Worm (Caenorhabditis elegans): ENCODE results near the gene clec-182.
A peak's percentile ranks its signal among the peaks of the same experiment; 100 is the strongest.

The clec-182 gene

DNA sequence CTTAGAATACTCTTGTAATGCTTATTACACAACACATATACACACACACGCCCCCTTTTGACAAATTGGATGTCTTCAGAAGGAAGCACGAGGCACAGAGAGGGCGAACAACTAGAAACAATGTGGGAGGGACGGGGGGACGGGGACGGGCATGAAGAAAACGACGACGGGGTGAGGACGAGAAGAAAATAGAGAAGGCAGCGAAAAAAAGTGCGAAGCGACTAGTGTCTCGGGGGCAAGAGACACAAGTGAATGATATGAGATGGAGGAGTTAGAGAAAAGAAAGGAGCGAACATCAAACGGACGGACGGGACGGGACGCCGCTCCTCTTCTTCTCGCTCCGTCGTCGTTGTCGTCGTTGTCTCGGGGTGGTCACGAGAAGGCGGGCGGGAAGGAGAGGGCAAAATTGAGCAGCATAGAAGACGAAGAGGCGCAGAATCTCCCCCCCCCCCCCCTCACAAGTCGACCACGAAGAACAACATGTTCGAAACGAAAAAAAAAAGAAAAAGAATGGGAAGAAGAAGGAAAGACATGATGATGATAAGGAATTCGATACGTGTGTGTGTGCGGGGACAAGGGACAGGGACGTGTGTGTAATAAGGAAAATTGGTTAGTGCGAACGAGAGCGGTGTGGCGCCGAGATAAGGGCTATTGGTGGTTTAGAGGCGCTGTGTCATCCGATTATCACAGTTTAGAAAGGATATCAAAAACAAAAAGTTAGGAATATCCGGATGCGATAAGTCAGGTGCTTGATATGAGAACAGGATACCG, 3.1 kb downstream of the clec-182 start (continued):
- TF ChIP-seq attf-4 (tag; optimal IDR thresholded peaks at IDR 0.05) (no peak), unc-130 (GFP tag; optimal IDR thresholded peaks at IDR 0.05) (no peak), ceh-62 (tag; optimal IDR thresholded peaks at IDR 0.05) (no peak), egl-43 (GFP tag; IDR thresholded peaks at IDR 0.05) (peak; percentile 82), zfp-3 (GFP tag; conservative IDR thresholded peaks at IDR 0.05) (no peak), aha-1 (tag) (peak; percentile 99), T20F7.1 (GFP tag; optimal IDR thresholded peaks at IDR 0.05) (peak; percentile 86), hlh-11 (tag; optimal IDR thresholded peaks at IDR 0.05) (peak; percentile 99), pha-4 (GFP tag; IDR thresholded peaks at IDR 0.05) (peak; percentile 79; the same call in 1 of the 2 replicates), pha-4 (tag; optimal IDR thresholded peaks at IDR 0.05) (no peak), madf-5 (GFP tag; IDR thresholded peaks at IDR 0.05) (no peak), ceh-28 (tag; optimal IDR thresholded peaks at IDR 0.05) (peak; percentile 30), mdl-1 (tag; optimal IDR thresholded peaks at IDR 0.05) (peak; percentile 73 to 97), ceh-44 (GFP tag; IDR thresholded peaks at IDR 0.05) (0 out of 2 replicates have a peak, but pooled peaks have one; percentile 31), nhr-111 (GFP tag; optimal IDR thresholded peaks at IDR 0.05) (no peak), cey-2 (tag; optimal IDR thresholded peaks at IDR 0.05; ENCODE audit: borderline replicate concordance, insufficient read depth) (peak; percentile 93), snpc-1.2 (GFP tag; IDR thresholded peaks at IDR 0.05) (no peak), nhr-25 (tag; optimal IDR thresholded peaks at IDR 0.05; ENCODE audit: borderline replicate concordance, insufficient read depth) (peak; percentile 85), mes-2 (tag; optimal IDR thresholded peaks at IDR 0.05; ENCODE audit: poor library complexity, severe bottlenecking) (peak; percentile 57), hif-1 (tag; optimal IDR thresholded peaks at IDR 0.05) (peak; percentile 16 to 90), Y75B8A.6 (GFP tag; IDR thresholded peaks at IDR 0.05) (no peak), ama-1 (optimal IDR thresholded peaks at IDR 0.05) (peak; percentile 3), lin-13 (GFP tag; optimal IDR thresholded peaks at IDR 0.05) (peak; percentile 81), lin-39 (tag; optimal IDR thresholded peaks at IDR 0.05) (peak; percentile 52), nhr-41 (GFP tag; IDR thresholded peaks at IDR 0.05) (peak; percentile 86; the same call in 1 of the 2 replicates), nhr-102 (tag; optimal IDR thresholded peaks at IDR 0.05) (peak; percentile 66), nhr-42 (GFP tag; IDR thresholded peaks at IDR 0.05) (peak; percentile 35; the same call in 1 of the 2 replicates), unc-39 (tag; optimal IDR thresholded peaks at IDR 0.05) (no peak), unc-62 (GFP tag; optimal IDR thresholded peaks at IDR 0.05 in 1 of 2) (peak in 1 of 2 experiments; percentile 98), unc-62 (tag; optimal IDR thresholded peaks at IDR 0.05) (peak; percentile 95)

DNA sequence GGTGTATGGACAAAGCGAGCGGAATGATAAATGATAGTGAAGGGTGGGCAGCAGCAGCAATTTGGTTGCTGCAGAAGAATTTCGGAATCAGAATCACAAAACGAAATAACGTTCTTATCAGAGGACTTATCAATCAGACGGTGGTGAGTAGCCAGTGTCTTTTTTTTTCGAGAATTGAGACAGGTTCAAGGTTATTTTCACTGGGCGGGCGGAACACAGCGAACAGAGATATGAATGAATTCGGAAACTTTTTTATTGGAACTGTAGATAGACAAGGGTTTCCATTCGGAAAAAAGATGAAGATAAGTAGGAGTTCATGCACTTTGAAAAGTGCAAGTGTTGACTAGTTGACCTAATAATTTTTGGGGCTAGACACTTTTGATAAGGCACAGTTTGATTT, 4.9 kb downstream of the clec-182 start:
- no peak for TF ChIP-seq duxl-1 (tag; optimal IDR thresholded peaks at IDR 0.05; ENCODE audit: poor library complexity)
- TF ChIP-seq hlh-11 (tag; optimal IDR thresholded peaks at IDR 0.05), result peak; percentile 85
- peak; percentile 37 for TF ChIP-seq dve-1 (tag; optimal IDR thresholded peaks at IDR 0.05; ENCODE audit: insufficient read depth)
- no peak for TF ChIP-seq hmg-1.1 (GFP tag; IDR thresholded peaks at IDR 0.05)
- TF ChIP-seq sdz-12 (GFP tag; optimal IDR thresholded peaks at IDR 0.05), result no peak
- no peak for TF ChIP-seq ztf-7 (tag; optimal IDR thresholded peaks at IDR 0.05)
- no peak for TF ChIP-seq zfp-3 (GFP tag; conservative IDR thresholded peaks at IDR 0.05)
- no peak for TF ChIP-seq mep-1 (tag; optimal IDR thresholded peaks at IDR 0.05)
- TF ChIP-seq daf-16 (GFP tag; optimal IDR thresholded peaks at IDR 0.05), result no peak
- peak; percentile 26 for TF ChIP-seq daf-16 (tag; optimal IDR thresholded peaks at IDR 0.05)
- no peak for TF ChIP-seq fos-1 (tag; optimal IDR thresholded peaks at IDR 0.05)
- TF ChIP-seq daf-12 (tag; optimal IDR thresholded peaks at IDR 0.05), result no peak
- TF ChIP-seq egl-27 (tag; optimal IDR thresholded peaks at IDR 0.05), result no peak
- no peak for TF ChIP-seq cey-2 (tag; optimal IDR thresholded peaks at IDR 0.05; ENCODE audit: borderline replicate concordance, insufficient read depth)
- TF ChIP-seq lir-3 (tag; optimal IDR thresholded peaks at IDR 0.05), result no peak
- TF ChIP-seq zag-1 (tag; optimal IDR thresholded peaks at IDR 0.05), result no peak
- peak; percentile 27; the same call in 1 of the 2 replicates for TF ChIP-seq ceh-20 (GFP tag; IDR thresholded peaks at IDR 0.05)
- TF ChIP-seq nhr-102 (tag; optimal IDR thresholded peaks at IDR 0.05), result peak; percentile 3
- TF ChIP-seq mdl-1 (tag; optimal IDR thresholded peaks at IDR 0.05), result peak in 1 of 2 experiments; percentile 52
- no peak for TF ChIP-seq Y5F2A.4 (GFP tag; optimal IDR thresholded peaks at IDR 0.05)
- no peak for TF ChIP-seq F44E2.7 (GFP tag; IDR thresholded peaks at IDR 0.05)
- TF ChIP-seq lin-1 (GFP tag; IDR thresholded peaks at IDR 0.05), result no peak
- no peak for TF ChIP-seq zip-11 (GFP tag; IDR thresholded peaks at IDR 0.05)
- peak; percentile 94 for TF ChIP-seq nhr-25 (tag; optimal IDR thresholded peaks at IDR 0.05; ENCODE audit: borderline replicate concordance, insufficient read depth)
- TF ChIP-seq nhr-41 (GFP tag; IDR thresholded peaks at IDR 0.05), result no peak
- TF ChIP-seq nhr-48 (tag; optimal IDR thresholded peaks at IDR 0.05), result no peak
